Fruit fly (Drosophila melanogaster) whole organism, pupa: ENCODE data around the gene CG11656.

Source experiments
- CG12605 ChIP-seq: fragments of 200-800 bp; sonication (Bioruptor generic); IDR thresholded peaks from 2 replicates; pipeline ENCODE4 v1.3.6; 2022; ENCODE audit warnings: missing biosample characterization, missing genetic modification characterization
- CG13204 ChIP-seq: fragments of 200-800 bp; sonication (Bioruptor generic); optimal IDR thresholded peaks from 2 replicates; lab custom pipeline; 2018; ENCODE audit warnings: missing biosample characterization, mild to moderate bottlenecking, missing genetic modification characterization, moderate library complexity
- CG14655 ChIP-seq: fragments of 200-800 bp; sonication (Bioruptor generic); optimal IDR thresholded peaks from 3 replicates; lab custom pipeline; 2017; ENCODE audit warnings: mild to moderate bottlenecking, missing biosample characterization, missing genetic modification reagents, missing genetic modification characterization
- CG32121 ChIP-seq: fragments of 200-800 bp; sonication (Bioruptor generic); IDR thresholded peaks from 2 replicates; pipeline ENCODE4 v1.3.6; 2022; ENCODE audit warnings: missing biosample characterization, missing genetic modification characterization
- CG4496 ChIP-seq: fragments of 200-800 bp; sonication (Bioruptor generic); IDR thresholded peaks from 3 replicates; pipeline ENCODE4 v1.3.6; 2022; ENCODE audit warnings: missing biosample characterization, missing genetic modification characterization
- CG8301 ChIP-seq: fragments of 200-800 bp; sonication (Bioruptor generic); optimal IDR thresholded peaks from 2 replicates; lab custom pipeline; 2018; ENCODE audit warnings: missing biosample characterization, mild to moderate bottlenecking, missing genetic modification characterization
- EcR ChIP-seq: fragments of 200-800 bp; sonication (Bioruptor generic); optimal IDR thresholded peaks from 3 replicates; lab custom pipeline; 2019; ENCODE audit warnings: missing biosample characterization, missing genetic modification characterization, mild to moderate bottlenecking, moderate library complexity, missing genetic modification reagents
- Ets98B ChIP-seq: fragments of 200-800 bp; sonication (Bioruptor generic); IDR thresholded peaks from 2 replicates; pipeline ENCODE4 v1.3.6; 2022; ENCODE audit warnings: missing biosample characterization, missing genetic modification characterization
- gl ChIP-seq: fragments of 200-800 bp; sonication (Bioruptor generic); optimal IDR thresholded peaks from 2 replicates; lab custom pipeline; 2018; ENCODE audit warnings: missing biosample characterization, mild to moderate bottlenecking, missing genetic modification characterization
- rn ChIP-seq: fragments of 200-800 bp; sonication (Bioruptor generic); IDR thresholded peaks from 2 replicates; pipeline ENCODE4 v1.3.6; 2022; ENCODE audit warnings: missing biosample characterization, missing genetic modification characterization

DNA sequence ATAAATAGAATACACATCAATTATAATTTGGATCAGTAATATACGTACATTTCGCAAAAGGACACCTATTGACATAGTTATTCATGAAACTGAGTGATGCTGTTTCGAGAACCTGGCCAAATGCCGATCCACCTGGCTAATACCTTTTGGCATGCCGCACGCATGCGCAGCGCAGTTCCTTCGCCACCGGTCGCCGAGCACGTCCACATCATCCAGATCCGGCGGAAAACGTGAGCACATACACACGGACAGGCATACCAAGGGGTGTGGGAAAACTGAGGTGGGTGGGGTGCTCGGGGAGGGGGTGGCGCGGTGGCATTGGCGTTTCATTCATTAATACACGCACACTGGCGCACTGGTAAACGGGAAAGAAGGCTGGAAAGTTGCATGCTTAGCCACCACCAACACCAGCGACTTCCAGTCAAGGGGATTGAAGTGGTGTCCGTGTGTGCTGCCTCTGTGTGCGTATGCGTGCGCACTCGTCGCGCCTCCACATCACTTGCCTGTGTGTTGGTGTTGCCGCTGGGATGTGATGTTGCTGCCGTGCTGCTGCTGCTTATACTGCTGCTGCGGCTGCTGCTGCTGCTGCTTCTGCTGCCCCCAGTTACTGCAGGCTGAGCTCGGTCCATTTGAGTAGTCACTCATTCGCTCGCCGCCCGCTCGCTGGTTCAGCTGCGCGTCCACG is 47.6 kb downstream of the CG11656 start, which contains the start of gene sim:
- TF ChIP-seq CG12605 (GFP tag; lab: Robert Waterston, UW) (no peak), CG14655 (GFP tag; lab: Kevin White, UChicago) (no peak), rn (no peak), CG13204 (GFP tag; lab: Kevin White, UChicago) (peak; percentile 47), CG8301 (tag; lab: Kevin White, UChicago) (no peak), gl (tag; lab: Kevin White, UChicago) (no peak), Ets98B (GFP tag; lab: Robert Waterston, UW) (no peak), CG32121 (GFP tag; lab: Robert Waterston, UW) (no peak), CG4496 (GFP tag; lab: Robert Waterston, UW) (no peak), EcR (GFP tag; lab: Kevin White, UChicago) (no peak)
